Fruit fly (Drosophila melanogaster): ENCODE data around the gene CG4849.

The CG4849 gene

DNA sequence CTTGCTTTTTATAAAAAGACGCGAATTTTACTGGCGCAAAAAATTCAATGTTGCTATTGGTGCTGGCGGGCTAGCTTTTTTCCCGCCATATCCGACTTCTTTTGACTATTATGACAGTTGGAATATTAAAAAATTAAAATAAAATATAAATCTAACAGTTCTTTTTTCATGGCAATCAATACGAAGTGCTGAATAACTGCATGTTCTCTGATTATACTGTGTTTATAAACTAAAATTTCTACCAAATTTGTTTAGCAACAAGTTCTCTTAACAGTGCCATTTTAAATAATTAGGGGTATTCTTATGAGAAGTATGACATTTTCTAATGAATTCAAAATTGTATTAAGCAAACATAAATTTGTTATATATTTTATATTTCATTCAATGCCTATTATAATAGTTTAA lies 43.8 kb upstream of the CG4849 start, which contains the start of gene Boh1 (continued):
- TF ChIP-seq Six4 (GFP tag; optimal IDR thresholded peaks at IDR 0.05) (no peak), CG7786 (GFP tag; optimal IDR thresholded peaks at IDR 0.05) (no peak), gem (tag; optimal IDR thresholded peaks at IDR 0.05) (peak; percentile 54), row (GFP tag; IDR thresholded peaks at IDR 0.05) (peak; percentile 90), CG6254 (GFP tag; optimal IDR thresholded peaks at IDR 0.05) (no peak), CG17829 (tag; optimal IDR thresholded peaks at IDR 0.05) (peak; percentile 70), Trl (optimal IDR thresholded peaks at IDR 0.05) (no peak), Trl (GFP tag; optimal IDR thresholded peaks at IDR 0.05) (no peak), Meics (GFP tag; optimal IDR thresholded peaks at IDR 0.05) (peak; percentile 30), wdn (GFP tag; IDR thresholded peaks at IDR 0.05) (no peak), Kr (GFP tag; optimal IDR thresholded peaks at IDR 0.05) (no peak), CG11247 (GFP tag; IDR thresholded peaks at IDR 0.05) (no peak), Deaf1 (tag; optimal IDR thresholded peaks at IDR 0.05) (no peak), CG6683 (GFP tag; optimal IDR thresholded peaks at IDR 0.05) (no peak), TFAM (GFP tag; optimal IDR thresholded peaks at IDR 0.05) (no peak), eve (GFP tag; optimal IDR thresholded peaks at IDR 0.05) (no peak), shn (GFP tag; optimal IDR thresholded peaks at IDR 0.05) (no peak), so (GFP tag; IDR thresholded peaks at IDR 0.05) (no peak), CkIIα-i1 (GFP tag; IDR thresholded peaks at IDR 0.05) (no peak), Dad (GFP tag; optimal IDR thresholded peaks at IDR 0.05) (no peak), gce (GFP tag; IDR thresholded peaks at IDR 0.05) (no peak), ftz-f1 (GFP tag; optimal IDR thresholded peaks at IDR 0.05) (no peak), CG6765 (GFP tag; optimal IDR thresholded peaks at IDR 0.05) (peak; percentile 37), ac (GFP tag; optimal IDR thresholded peaks at IDR 0.05) (no peak), CG9817 (tag; optimal IDR thresholded peaks at IDR 0.05) (peak; percentile 2), Asciz (GFP tag; optimal IDR thresholded peaks at IDR 0.05) (no peak), CG11456 (GFP tag; IDR thresholded peaks at IDR 0.05) (no peak), CG5245 (GFP tag; optimal IDR thresholded peaks at IDR 0.05) (no peak), nerfin-1 (tag; optimal IDR thresholded peaks at IDR 0.05) (peak; percentile 24), mld (GFP tag; IDR thresholded peaks at IDR 0.05; ENCODE audit: partially characterized antibody) (no peak), en (GFP tag; optimal IDR thresholded peaks at IDR 0.05) (no peak), CG8944 (GFP tag; optimal IDR thresholded peaks at IDR 0.05) (no peak), CG3281 (GFP tag; optimal IDR thresholded peaks at IDR 0.05) (peak; percentile 16), CG10366 (GFP tag; IDR thresholded peaks at IDR 0.05) (no peak), nau (GFP tag; optimal IDR thresholded peaks at IDR 0.05) (no peak), B-H1 (GFP tag; IDR thresholded peaks at IDR 0.05) (no peak), CG3995 (GFP tag; optimal IDR thresholded peaks at IDR 0.05) (no peak), C15 (GFP tag; IDR thresholded peaks at IDR 0.05) (no peak), CG7987 (GFP tag; optimal IDR thresholded peaks at IDR 0.05) (no peak), zen (tag; optimal IDR thresholded peaks at IDR 0.05) (peak; percentile 3), NFAT (GFP tag; IDR thresholded peaks at IDR 0.05) (no peak), hth (optimal IDR thresholded peaks at IDR 0.05) (no peak), PHDP (tag; optimal IDR thresholded peaks at IDR 0.05) (peak; percentile 52), sc (optimal IDR thresholded peaks at IDR 0.05) (no peak), sc (GFP tag; optimal IDR thresholded peaks at IDR 0.05) (no peak), CG31388 (GFP tag; optimal IDR thresholded peaks at IDR 0.05) (no peak), CG34376 (GFP tag; optimal IDR thresholded peaks at IDR 0.05) (no peak), ems (GFP tag; optimal IDR thresholded peaks at IDR 0.05) (no peak), CrebB (tag; optimal IDR thresholded peaks at IDR 0.05) (no peak), cg (GFP tag; optimal IDR thresholded peaks at IDR 0.05) (no peak), zfh1 (GFP tag; IDR thresholded peaks at IDR 0.05) (no peak), Ssrp (tag; optimal IDR thresholded peaks at IDR 0.05) (no peak), nom (GFP tag; optimal IDR thresholded peaks at IDR 0.05) (no peak)
